Fruit fly (Drosophila melanogaster): ENCODE measurements around the gene Adi1.
A peak's percentile ranks its signal among the peaks of the same experiment; 100 is the strongest.

The Adi1 gene

dm6 chr3L:10678545-10679067 lies 15.4 kb downstream of the Adi1 start (continued):
- no peak; the same call in none of the 2 replicates for TF ChIP-seq CG11085 (GFP tag; IDR thresholded peaks at IDR 0.05)
- peak; percentile 77 for TF ChIP-seq CG18764 (GFP tag; optimal IDR thresholded peaks at IDR 0.05)
- TF ChIP-seq danr (GFP tag; IDR thresholded peaks at IDR 0.05) = peak; percentile 92
- peak; percentile 97 for TF ChIP-seq CG18599 (GFP tag; optimal IDR thresholded peaks at IDR 0.05)
- peak; percentile 93 for TF ChIP-seq HLH3B (GFP tag; IDR thresholded peaks at IDR 0.05)
- TF ChIP-seq Asciz (GFP tag; optimal IDR thresholded peaks at IDR 0.05) = peak; percentile 95
- peak; percentile 93 for TF ChIP-seq Hr3 (GFP tag; optimal IDR thresholded peaks at IDR 0.05)
- peak; percentile 88 for TF ChIP-seq maf-S (GFP tag; optimal IDR thresholded peaks at IDR 0.05)
- peak; percentile 97 for TF ChIP-seq crol (GFP tag; IDR thresholded peaks at IDR 0.05)
- peak; percentile 90 for TF ChIP-seq scrt (GFP tag; optimal IDR thresholded peaks at IDR 0.05)
- TF ChIP-seq CG17612 (GFP tag; IDR thresholded peaks at IDR 0.05) = peak; percentile 86
- peak; percentile 65 for TF ChIP-seq CG17912 (GFP tag; optimal IDR thresholded peaks at IDR 0.05)
- peak; percentile 94 for TF ChIP-seq cwo (GFP tag; optimal IDR thresholded peaks at IDR 0.05)
- peak; percentile 95 for TF ChIP-seq ATbp (GFP tag; optimal IDR thresholded peaks at IDR 0.05)
- peak; percentile 89 for TF ChIP-seq ems (GFP tag; optimal IDR thresholded peaks at IDR 0.05)
- peak; percentile 87 for TF ChIP-seq CG15514 (GFP tag; optimal IDR thresholded peaks at IDR 0.05)
- TF ChIP-seq sima (GFP tag; optimal IDR thresholded peaks at IDR 0.05) = peak; percentile 79
- peak; percentile 98 for TF ChIP-seq CG8924 (tag; optimal IDR thresholded peaks at IDR 0.05)
- peak; percentile 83 for TF ChIP-seq CG2202 (tag; optimal IDR thresholded peaks at IDR 0.05)
- no peak for TF ChIP-seq CG7963 (GFP tag; IDR thresholded peaks at IDR 0.05; ENCODE audit: partially characterized antibody)
- TF ChIP-seq CG6689 (GFP tag; IDR thresholded peaks at IDR 0.05) = peak; percentile 96
- peak; percentile 55; the same call in 1 of the 2 replicates for TF ChIP-seq CG16779 (GFP tag; IDR thresholded peaks at IDR 0.05)
- TF ChIP-seq CG8388 (GFP tag; optimal IDR thresholded peaks at IDR 0.05) = peak; percentile 97
- TF ChIP-seq bsh (GFP tag; optimal IDR thresholded peaks at IDR 0.05) = peak; percentile 76 to 91
- peak; percentile 94 for TF ChIP-seq HmgZ (tag; optimal IDR thresholded peaks at IDR 0.05)
- TF ChIP-seq salm (tag; optimal IDR thresholded peaks at IDR 0.05) = peak; percentile 96
- TF ChIP-seq CG18476 (GFP tag; optimal IDR thresholded peaks at IDR 0.05) = peak; percentile 95
- peak; percentile 45 for TF ChIP-seq CG31365 (tag; optimal IDR thresholded peaks at IDR 0.05)
- TF ChIP-seq CG34422 (GFP tag; IDR thresholded peaks at IDR 0.05) = peak; percentile 94
- no peak for TF ChIP-seq pan (optimal IDR thresholded peaks at IDR 0.05)
- TF ChIP-seq pan (GFP tag; optimal IDR thresholded peaks at IDR 0.05 in 1 of 2, IDR thresholded peaks at IDR 0.05 in 1 of 2) = peak in 1 of 2 experiments; percentile 94
- TF ChIP-seq CG5953 (GFP tag; IDR thresholded peaks at IDR 0.05) = peak; percentile 87
- TF ChIP-seq slbo (GFP tag; IDR thresholded peaks at IDR 0.05) = peak; percentile 93
- TF ChIP-seq CG2889 (GFP tag; IDR thresholded peaks at IDR 0.05) = peak; percentile 74
- peak; percentile 86 for TF ChIP-seq sens-2 (GFP tag; IDR thresholded peaks at IDR 0.05)
- TF ChIP-seq CG15011 (GFP tag; optimal IDR thresholded peaks at IDR 0.05) = peak; percentile 94
- peak; percentile 90 for TF ChIP-seq CrebB (tag; optimal IDR thresholded peaks at IDR 0.05)
- peak; percentile 92 for TF ChIP-seq CG11093 (GFP tag; IDR thresholded peaks at IDR 0.05)
- peak; percentile 63 for TF ChIP-seq psq (GFP tag; optimal IDR thresholded peaks at IDR 0.05)
- TF ChIP-seq Nf-YA (GFP tag; IDR thresholded peaks at IDR 0.05) = peak; percentile 88
- TF ChIP-seq dm (GFP tag; optimal IDR thresholded peaks at IDR 0.05) = peak; percentile 79
- peak; percentile 57 for TF ChIP-seq bigmax (GFP tag; optimal IDR thresholded peaks at IDR 0.05)
- TF ChIP-seq B-H1 (GFP tag; IDR thresholded peaks at IDR 0.05) = peak; percentile 88
- TF ChIP-seq sim (GFP tag; IDR thresholded peaks at IDR 0.05) = peak; percentile 81
- peak; percentile 86 for TF ChIP-seq CG1602 (GFP tag; optimal IDR thresholded peaks at IDR 0.05)
- TF ChIP-seq ewg (GFP tag; optimal IDR thresholded peaks at IDR 0.05) = peak; percentile 85
- peak; percentile 56 for TF ChIP-seq CG3995 (GFP tag; optimal IDR thresholded peaks at IDR 0.05)
- peak; percentile 79 for TF ChIP-seq Jarid2 (GFP tag; optimal IDR thresholded peaks at IDR 0.05)
- TF ChIP-seq Usf (GFP tag; optimal IDR thresholded peaks at IDR 0.05) = peak; percentile 80
- peak; percentile 76 for TF ChIP-seq p53 (GFP tag; optimal IDR thresholded peaks at IDR 0.05)
- peak; percentile 98 for TF ChIP-seq CG9727 (GFP tag; optimal IDR thresholded peaks at IDR 0.05)
